Worm (Caenorhabditis elegans) whole organism, L4 larva: ENCODE results near the gene W02G9.4.

Experiments
- Y75B8A.6 ChIP-seq: fragments of 200-800 bp; sonication (Bioruptor generic); IDR thresholded peaks from 2 replicates; pipeline ENCODE4 v1.3.6; 2022; ENCODE audit warnings: missing genetic modification reagents, missing genetic modification characterization, missing compliant biosample characterization
- attf-4 ChIP-seq: sonication (generic microtip); optimal IDR thresholded peaks from 3 replicates; lab custom pipeline; 2017; ENCODE audit warnings: missing biosample characterization, missing genetic modification characterization
- ceh-28 ChIP-seq: fragments of 150-350 bp; optimal IDR thresholded peaks from 2 replicates; lab custom pipeline; 2014; ENCODE audit warnings: missing biosample characterization, missing genetic modification reagents, missing genetic modification characterization
- ctbp-1 ChIP-seq: fragments of 200-800 bp; sonication (Bioruptor generic); IDR thresholded peaks from 2 replicates; pipeline ENCODE4 v1.3.6; 2022; ENCODE audit warnings: missing genetic modification reagents, missing genetic modification characterization, missing compliant biosample characterization
- dve-1 ChIP-seq: sonication (generic microtip); optimal IDR thresholded peaks from 2 replicates; lab custom pipeline; 2017; ENCODE audit warnings: antibody characterized with exemption, mild to moderate bottlenecking, missing genetic modification characterization, missing compliant biosample characterization; ENCODE audit not compliant: insufficient read depth
- hif-1 ChIP-seq, 2 experiments: sonication (generic microtip); optimal IDR thresholded peaks; 2 replicates each; lab custom pipeline; 2016 to 2017; ENCODE audit warnings: missing compliant biosample characterization in 2 of 2, missing genetic modification characterization in 2 of 2, missing genetic modification reagents in 2 of 2, missing genotype in 2 of 2, mild to moderate bottlenecking in 1 of 2
- lin-15B ChIP-seq: fragments of 150-350 bp; sonication (generic microtip); optimal IDR thresholded peaks from 3 replicates; lab custom pipeline; 2014; ENCODE audit warnings: missing biosample characterization, missing genetic modification characterization
- lin-38 ChIP-seq: fragments of 200-800 bp; sonication (Bioruptor generic); IDR thresholded peaks from 2 replicates; pipeline ENCODE4 v1.3.6; 2022; ENCODE audit warnings: missing genetic modification reagents, missing genetic modification characterization, missing compliant biosample characterization
- mes-2 ChIP-seq: sonication (generic microtip); optimal IDR thresholded peaks from 2 replicates; lab custom pipeline; 2016; ENCODE audit warnings: missing genotype, mild to moderate bottlenecking, missing genetic modification characterization, missing compliant biosample characterization; ENCODE audit not compliant: poor library complexity, severe bottlenecking
- nhr-25 ChIP-seq: sonication (generic microtip); optimal IDR thresholded peaks from 2 replicates; lab custom pipeline; 2017; ENCODE audit warnings: missing genetic modification characterization, mild to moderate bottlenecking, missing compliant biosample characterization, antibody characterized with exemption, moderate library complexity, borderline replicate concordance; ENCODE audit not compliant: insufficient read depth
- nhr-77 ChIP-seq: fragments of 150-350 bp; optimal IDR thresholded peaks from 2 replicates; lab custom pipeline; 2014; ENCODE audit warnings: missing biosample characterization, missing genetic modification characterization
- pha-4 ChIP-seq, 2 experiments: fragments of 150-350 bp in 1 of 2; fragments of 200-800 bp in 1 of 2; sonication (Bioruptor generic) in 1 of 2; IDR thresholded peaks in 1 of 2; optimal IDR thresholded peaks in 1 of 2; 2 replicates each; pipeline versions ENCODE4 v1.3.6 to Lab custom; 2014 to 2022; ENCODE audit warnings: missing genetic modification characterization in 2 of 2, missing genetic modification reagents in 2 of 2, missing biosample characterization in 1 of 2, missing compliant biosample characterization in 1 of 2
- spr-3 ChIP-seq: fragments of 200-800 bp; sonication (Bioruptor generic); optimal IDR thresholded peaks from 2 replicates; lab custom pipeline; 2018; ENCODE audit warnings: mild to moderate bottlenecking, missing genetic modification characterization, missing compliant biosample characterization
- ztf-7 ChIP-seq: fragments of 150-350 bp; optimal IDR thresholded peaks from 2 replicates; lab custom pipeline; 2014; ENCODE audit warnings: missing biosample characterization, missing genetic modification characterization

- TF ChIP-seq ceh-28 (tag; lab: Kevin White, UChicago) (no peak), lin-15B (tag; lab: Kevin White, UChicago) (no peak), mes-2 (tag; lab: Kevin White, UChicago) (no peak), spr-3 (GFP tag; lab: Kevin White, UChicago) (no peak), attf-4 (tag; lab: Kevin White, UChicago) (no peak), nhr-25 (tag; lab: Kevin White, UChicago) (no peak), Y75B8A.6 (GFP tag; lab: Robert Waterston, UW) (no peak), hif-1 (tag; optimal IDR thresholded peaks at IDR 0.05; lab: Kevin White, UChicago) (no peak), ctbp-1 (GFP tag; lab: Robert Waterston, UW) (no peak), lin-38 (GFP tag; lab: Robert Waterston, UW) (no peak), ztf-7 (tag; lab: Kevin White, UChicago) (no peak), nhr-77 (tag; lab: Kevin White, UChicago) (no peak), dve-1 (tag; lab: Kevin White, UChicago) (no peak), pha-4 (GFP tag; IDR thresholded peaks at IDR 0.05; lab: Robert Waterston, UW) (no peak), pha-4 (tag; optimal IDR thresholded peaks at IDR 0.05; lab: Kevin White, UChicago) (no peak)
Observed at ce11 chrV:2671155-2671554, 4.5 kb downstream of the W02G9.4 start, which contains the start of gene kel-8.
